Worm (Caenorhabditis elegans): ENCODE results near the gene gap-2.
A peak's percentile ranks its signal among the peaks of the same experiment; 100 is the strongest.

The gap-2 gene

ce11 chrX:9560931-9561330 lies 88.7 kb downstream of the gap-2 start (continued):
- TF ChIP-seq Y67H2A.10 (GFP tag; conservative IDR thresholded peaks at IDR 0.05), result peak; percentile 20; the same call in 1 of the 2 replicates
- no peak for TF ChIP-seq nhr-120 (GFP tag; IDR thresholded peaks at IDR 0.05)
- no peak for TF ChIP-seq pha-4 (tag; optimal IDR thresholded peaks at IDR 0.05)
- no peak for TF ChIP-seq gei-17 (GFP tag; optimal IDR thresholded peaks at IDR 0.05)
- no peak for TF ChIP-seq K11D2.4 (GFP tag; IDR thresholded peaks at IDR 0.05)
- peak; percentile 53; the same call in 1 of the 2 replicates for TF ChIP-seq dox-1 (GFP tag; IDR thresholded peaks at IDR 0.05)
- TF ChIP-seq rcor-1 (GFP tag; IDR thresholded peaks at IDR 0.05), result peak; percentile 60
- no peak for TF ChIP-seq dpff-1 (tag; optimal IDR thresholded peaks at IDR 0.05)
- TF ChIP-seq sea-2 (GFP tag; IDR thresholded peaks at IDR 0.05), result no peak
- peak; percentile 82 for TF ChIP-seq rpc-1 (optimal IDR thresholded peaks at IDR 0.05)
- peak; percentile 92 for TF ChIP-seq rpc-1 (tag; optimal IDR thresholded peaks at IDR 0.05)
- peak; percentile 63; the same call in 1 of the 2 replicates for TF ChIP-seq Y56A3A.18 (GFP tag; IDR thresholded peaks at IDR 0.05)
- no peak for TF ChIP-seq akir-1 (GFP tag; optimal IDR thresholded peaks at IDR 0.05)
- TF ChIP-seq unc-130 (GFP tag; optimal IDR thresholded peaks at IDR 0.05), result no peak
- no peak for TF ChIP-seq ztf-22 (GFP tag; optimal IDR thresholded peaks at IDR 0.05)
- peak; percentile 55 for TF ChIP-seq hmg-1.2 (GFP tag; IDR thresholded peaks at IDR 0.05)
- TF ChIP-seq lin-26 (GFP tag; IDR thresholded peaks at IDR 0.05), result peak; percentile 82
- no peak for TF ChIP-seq ceh-58 (GFP tag; IDR thresholded peaks at IDR 0.05)
- TF ChIP-seq Y79H2A.3 (GFP tag; conservative IDR thresholded peaks at IDR 0.05), result no peak
- no peak for TF ChIP-seq nhr-27 (tag; optimal IDR thresholded peaks at IDR 0.05)
- no peak for TF ChIP-seq F49E8.2 (tag; optimal IDR thresholded peaks at IDR 0.05; ENCODE audit: insufficient read depth)
- TF ChIP-seq madf-3 (GFP tag; IDR thresholded peaks at IDR 0.05), result peak; percentile 60; the same call in 1 of the 2 replicates
- TF ChIP-seq cebp-2 (GFP tag; IDR thresholded peaks at IDR 0.05), result 0 out of 2 replicates have a peak, but pooled peaks have one; percentile 56
- peak; percentile 35 for TF ChIP-seq madf-10 (tag; optimal IDR thresholded peaks at IDR 0.05)
- TF ChIP-seq bed-2 (GFP tag; IDR thresholded peaks at IDR 0.05), result no peak
- TF ChIP-seq madf-8 (GFP tag; conservative IDR thresholded peaks at IDR 0.05), result no peak
- TF ChIP-seq ccch-3 (GFP tag; optimal IDR thresholded peaks at IDR 0.05), result no peak
- no peak for TF ChIP-seq mcd-1 (GFP tag; IDR thresholded peaks at IDR 0.05)
- TF ChIP-seq F52B5.7 (tag; optimal IDR thresholded peaks at IDR 0.05), result peak; percentile 54
- no peak for TF ChIP-seq zfh-2 (GFP tag; conservative IDR thresholded peaks at IDR 0.05)
- peak; percentile 25 for TF ChIP-seq somi-1 (GFP tag; optimal IDR thresholded peaks at IDR 0.05)
- TF ChIP-seq snpc-1.1 (tag; optimal IDR thresholded peaks at IDR 0.05; ENCODE audit: insufficient read depth), result peak; percentile 36
- TF ChIP-seq attf-5 (GFP tag; optimal IDR thresholded peaks at IDR 0.05), result no peak
- TF ChIP-seq ztf-26 (tag; optimal IDR thresholded peaks at IDR 0.05), result peak; percentile 44
- peak; percentile 9 for TF ChIP-seq lin-40 (tag; optimal IDR thresholded peaks at IDR 0.05)
- TF ChIP-seq nhr-90 (tag; optimal IDR thresholded peaks at IDR 0.05), result peak; percentile 40
- TF ChIP-seq nhr-179 (tag; optimal IDR thresholded peaks at IDR 0.05), result no peak
- TF ChIP-seq sdz-38 (tag; optimal IDR thresholded peaks at IDR 0.05), result no peak
- peak; percentile 74; the same call in 1 of the 2 replicates for TF ChIP-seq ztf-25 (GFP tag; IDR thresholded peaks at IDR 0.05)
- TF ChIP-seq T26A5.8 (tag; optimal IDR thresholded peaks at IDR 0.05), result no peak
- peak; percentile 60 for TF ChIP-seq snpc-4 (GFP tag; optimal IDR thresholded peaks at IDR 0.05)
- peak in 1 of 4 experiments; percentile 67 for TF ChIP-seq snpc-4 (tag; optimal IDR thresholded peaks at IDR 0.05)
- TF ChIP-seq rec-8 (tag; optimal IDR thresholded peaks at IDR 0.05), result no peak
- no peak for TF ChIP-seq unc-62 (GFP tag; optimal IDR thresholded peaks at IDR 0.05)
- TF ChIP-seq pbrm-1 (GFP tag; IDR thresholded peaks at IDR 0.05), result peak; percentile 79
- TF ChIP-seq him-1 (tag; optimal IDR thresholded peaks at IDR 0.05), result peak; percentile 73
- TF ChIP-seq nfya-1 (tag; optimal IDR thresholded peaks at IDR 0.05; ENCODE audit: borderline replicate concordance, insufficient read depth), result no peak
- no peak for TF ChIP-seq T07F8.4 (tag; optimal IDR thresholded peaks at IDR 0.05)
- TF ChIP-seq C06A6.2 (GFP tag; conservative IDR thresholded peaks at IDR 0.05), result no peak; the same call in 1 of the 2 replicates
